Fruit fly (Drosophila melanogaster) whole organism, embryonic: ENCODE data around the gene Gyf.

ENCODE experiments used
- Asciz ChIP-seq: fragments of 200-800 bp; sonication (Bioruptor generic); optimal IDR thresholded peaks from 2 replicates; lab custom pipeline; 2017; ENCODE audit warnings: missing biosample characterization, mild to moderate bottlenecking, missing genetic modification characterization, missing genetic modification reagents
- Atf6 ChIP-seq: fragments of 200-800 bp; sonication (Bioruptor generic); IDR thresholded peaks from 2 replicates; pipeline ENCODE4 v1.3.6; 2022; ENCODE audit warnings: missing biosample characterization, missing genetic modification characterization
- Blimp-1 ChIP-seq: fragments of 200-800 bp; sonication (Bioruptor generic); optimal IDR thresholded peaks from 3 replicates; lab custom pipeline; 2018; ENCODE audit warnings: missing biosample characterization, missing genetic modification characterization, mild to moderate bottlenecking, moderate library complexity, missing genetic modification reagents
- CG10543 ChIP-seq: fragments of 200-800 bp; sonication (Bioruptor generic); optimal IDR thresholded peaks from 3 replicates; lab custom pipeline; 2017; ENCODE audit warnings: missing biosample characterization, mild to moderate bottlenecking, missing genetic modification characterization, moderate library complexity
- CG11247 ChIP-seq: fragments of 200-800 bp; sonication (Bioruptor generic); IDR thresholded peaks from 2 replicates; pipeline ENCODE4 v1.3.6; 2022; ENCODE audit warnings: missing biosample characterization, missing genetic modification characterization
- CG11560 ChIP-seq: fragments of 200-800 bp; sonication (Bioruptor generic); IDR thresholded peaks from 3 replicates; pipeline ENCODE4 v1.3.6; 2022; ENCODE audit warnings: missing biosample characterization, missing genetic modification characterization
- CG12155 ChIP-seq: fragments of 200-800 bp; sonication (Bioruptor generic); optimal IDR thresholded peaks from 3 replicates; lab custom pipeline; 2016; ENCODE audit warnings: missing biosample characterization, missing genetic modification characterization
- CG13894 ChIP-seq: fragments of 200-800 bp; sonication (Bioruptor generic); optimal IDR thresholded peaks from 3 replicates; lab custom pipeline; 2018; ENCODE audit warnings: missing biosample characterization, mild to moderate bottlenecking, missing genetic modification characterization, moderate library complexity
- CG18262 ChIP-seq: fragments of 200-800 bp; optimal IDR thresholded peaks from 3 replicates; lab custom pipeline; 2019; ENCODE audit warnings: missing biosample characterization, mild to moderate bottlenecking, missing genetic modification characterization, moderate library complexity
- CG31441 ChIP-seq: fragments of 200-800 bp; sonication (Bioruptor generic); IDR thresholded peaks from 2 replicates; pipeline ENCODE4 v1.3.6; 2022; ENCODE audit warnings: missing biosample characterization, missing genetic modification characterization
- CG42726 ChIP-seq: fragments of 200-800 bp; sonication (Bioruptor generic); IDR thresholded peaks from 2 replicates; pipeline ENCODE4 v1.3.6; 2022; ENCODE audit warnings: missing biosample characterization, missing genetic modification characterization; ENCODE audit not compliant: partially characterized antibody
- CG5245 ChIP-seq: fragments of 200-800 bp; sonication (Bioruptor generic); optimal IDR thresholded peaks from 3 replicates; lab custom pipeline; 2016; ENCODE audit warnings: missing biosample characterization, missing genetic modification characterization
- CG6654 ChIP-seq: fragments of 200-800 bp; sonication (Bioruptor generic); optimal IDR thresholded peaks from 2 replicates; lab custom pipeline; 2017; ENCODE audit warnings: missing biosample characterization, mild to moderate bottlenecking, missing genetic modification characterization
- CG6689 ChIP-seq: fragments of 200-800 bp; sonication (Bioruptor generic); IDR thresholded peaks from 2 replicates; pipeline ENCODE4 v1.3.6; 2022; ENCODE audit warnings: missing biosample characterization, missing genetic modification characterization
- CG6813 ChIP-seq: fragments of 200-800 bp; sonication (Bioruptor generic); optimal IDR thresholded peaks from 2 replicates; lab custom pipeline; 2017; ENCODE audit warnings: missing biosample characterization, missing genetic modification characterization, mild to moderate bottlenecking, moderate library complexity, missing genetic modification reagents
- CG7839 ChIP-seq: fragments of 200-800 bp; sonication (Bioruptor generic); optimal IDR thresholded peaks from 3 replicates; lab custom pipeline; 2018; ENCODE audit warnings: missing biosample characterization, mild to moderate bottlenecking, missing genetic modification characterization, moderate library complexity
- CG8944 ChIP-seq: fragments of 200-800 bp; sonication (Bioruptor generic); optimal IDR thresholded peaks from 3 replicates; lab custom pipeline; 2016; ENCODE audit warnings: missing biosample characterization, missing genetic modification characterization
- CG9876 ChIP-seq: fragments of 200-800 bp; sonication (Bioruptor generic); optimal IDR thresholded peaks from 2 replicates; lab custom pipeline; 2016; ENCODE audit warnings: missing biosample characterization, missing genetic modification characterization
- CTCF ChIP-seq: fragments of 200-800 bp; sonication (Bioruptor generic); optimal IDR thresholded peaks from 2 replicates; lab custom pipeline; 2017; ENCODE audit warnings: missing biosample characterization, mild to moderate bottlenecking, missing genetic modification characterization, moderate library complexity
- D19A ChIP-seq: fragments of 200-800 bp; optimal IDR thresholded peaks from 3 replicates; lab custom pipeline; 2019; ENCODE audit warnings: missing biosample characterization, mild to moderate bottlenecking, missing genetic modification characterization, moderate library complexity
- Doc2 ChIP-seq: fragments of 200-800 bp; sonication (Bioruptor generic); IDR thresholded peaks from 2 replicates; pipeline ENCODE4 v1.3.6; 2022; ENCODE audit warnings: missing biosample characterization, missing genetic modification characterization
- Doc3 ChIP-seq: fragments of 200-800 bp; sonication (Bioruptor generic); IDR thresholded peaks from 3 replicates; pipeline ENCODE4 v1.3.6; 2022; ENCODE audit warnings: missing biosample characterization, missing genetic modification characterization; ENCODE audit not compliant: partially characterized antibody
- Hr51 ChIP-seq, 2 experiments: fragments of 200-800 bp; sonication (Bioruptor generic); optimal IDR thresholded peaks; 2 replicates in 1 of 2; 3 replicates in 1 of 2; lab custom pipeline; 2016 to 2018; ENCODE audit warnings: missing biosample characterization in 2 of 2, missing genetic modification characterization in 2 of 2, mild to moderate bottlenecking in 1 of 2, moderate library complexity in 1 of 2
- Lpt ChIP-seq: fragments of >200 bp; optimal IDR thresholded peaks from 2 replicates; lab custom pipeline; 2018; ENCODE audit warnings: missing biosample characterization, missing genetic modification characterization
- MESR4 ChIP-seq: fragments of 200-800 bp; sonication (Bioruptor generic); optimal IDR thresholded peaks from 2 replicates; lab custom pipeline; 2018; ENCODE audit warnings: missing biosample characterization, mild to moderate bottlenecking, missing genetic modification characterization, moderate library complexity
- NC2α ChIP-seq: fragments of 200-800 bp; sonication (Bioruptor generic); optimal IDR thresholded peaks from 2 replicates; lab custom pipeline; 2016; ENCODE audit warnings: missing biosample characterization, missing genetic modification characterization
- Pdp1 ChIP-seq, 2 experiments: fragments of 200-800 bp; sonication (Bioruptor generic); optimal IDR thresholded peaks; 3 replicates each; lab custom pipeline; 2016; ENCODE audit warnings: missing biosample characterization in 2 of 2, missing genetic modification characterization in 2 of 2, mild to moderate bottlenecking in 1 of 2, moderate library complexity in 1 of 2
- Rfx ChIP-seq: fragments of 200-800 bp; sonication (Bioruptor generic); IDR thresholded peaks from 2 replicates; pipeline ENCODE4 v1.3.6; 2022; ENCODE audit warnings: missing biosample characterization, missing genetic modification characterization
- ase ChIP-seq: fragments of 200-800 bp; sonication (Bioruptor generic); IDR thresholded peaks from 3 replicates; pipeline ENCODE4 v1.3.6; 2022; ENCODE audit warnings: missing biosample characterization, missing genetic modification characterization
- bbx ChIP-seq: fragments of 200-800 bp; sonication (Bioruptor generic); IDR thresholded peaks from 2 replicates; pipeline ENCODE4 v1.3.6; 2022; ENCODE audit warnings: missing biosample characterization, missing genetic modification characterization; ENCODE audit not compliant: partially characterized antibody
- cg ChIP-seq: fragments of 200-800 bp; sonication (Bioruptor generic); optimal IDR thresholded peaks from 3 replicates; lab custom pipeline; 2019; ENCODE audit warnings: missing biosample characterization, mild to moderate bottlenecking, missing genetic modification characterization, moderate library complexity
- chm ChIP-seq: fragments of 200-800 bp; sonication (Bioruptor generic); IDR thresholded peaks from 2 replicates; pipeline ENCODE4 v1.3.6; 2022; ENCODE audit warnings: missing biosample characterization, missing genetic modification characterization
- dan ChIP-seq: fragments of 200-800 bp; sonication (Bioruptor generic); IDR thresholded peaks from 2 replicates; pipeline ENCODE4 v1.3.6; 2022; ENCODE audit warnings: missing biosample characterization, missing genetic modification characterization
- disco-r ChIP-seq: fragments of 200-800 bp; sonication (Bioruptor generic); optimal IDR thresholded peaks from 2 replicates; lab custom pipeline; 2016; ENCODE audit warnings: missing biosample characterization, missing genetic modification characterization
- dm ChIP-seq: fragments of 200-800 bp; sonication (Bioruptor generic); optimal IDR thresholded peaks from 3 replicates; lab custom pipeline; 2016; ENCODE audit warnings: missing biosample characterization, missing genetic modification characterization
- grau ChIP-seq: fragments of 200-800 bp; optimal IDR thresholded peaks from 3 replicates; lab custom pipeline; 2019; ENCODE audit warnings: missing biosample characterization, mild to moderate bottlenecking, missing genetic modification characterization, moderate library complexity
- gro ChIP-seq: fragments of 200-800 bp; sonication (Bioruptor generic); optimal IDR thresholded peaks from 2 replicates; lab custom pipeline; 2016; ENCODE audit warnings: missing biosample characterization, missing genetic modification characterization
- ham ChIP-seq: fragments of 200-800 bp; sonication (Bioruptor generic); IDR thresholded peaks from 2 replicates; pipeline ENCODE4 v1.3.6; 2022; ENCODE audit warnings: missing biosample characterization, missing genetic modification characterization
- jigr1 ChIP-seq: fragments of 200-800 bp; sonication (Bioruptor generic); IDR thresholded peaks from 3 replicates; pipeline ENCODE4 v1.3.6; 2022; ENCODE audit warnings: missing biosample characterization, missing genetic modification characterization
- lmd ChIP-seq: fragments of 200-800 bp; sonication (Bioruptor generic); IDR thresholded peaks from 2 replicates; pipeline ENCODE4 v1.3.6; 2022; ENCODE audit warnings: missing biosample characterization, missing genetic modification characterization
- pros ChIP-seq: fragments of 200-800 bp; sonication (Bioruptor generic); optimal IDR thresholded peaks from 3 replicates; lab custom pipeline; 2019; ENCODE audit warnings: missing biosample characterization, mild to moderate bottlenecking, missing genetic modification characterization, moderate library complexity
- ranshi ChIP-seq: fragments of 200-800 bp; sonication (Bioruptor generic); IDR thresholded peaks from 2 replicates; pipeline ENCODE4 v1.3.6; 2022; ENCODE audit warnings: missing biosample characterization, missing genetic modification characterization
- sens-2 ChIP-seq: fragments of 200-800 bp; sonication (Bioruptor generic); IDR thresholded peaks from 2 replicates; pipeline ENCODE4 v1.3.6; 2022; ENCODE audit warnings: missing biosample characterization, missing genetic modification characterization
- trem ChIP-seq: fragments of 200-800 bp; optimal IDR thresholded peaks from 3 replicates; lab custom pipeline; 2019; ENCODE audit warnings: missing biosample characterization, mild to moderate bottlenecking, missing genetic modification characterization, moderate library complexity
- twi ChIP-seq: fragments of 200-800 bp; optimal IDR thresholded peaks from 2 replicates; lab custom pipeline; 2019; ENCODE audit warnings: missing biosample characterization, mild to moderate bottlenecking, missing genetic modification characterization, moderate library complexity
- yki ChIP-seq: fragments of >200 bp; optimal IDR thresholded peaks from 3 replicates; lab custom pipeline; 2018
- z ChIP-seq: fragments of 200-800 bp; sonication (Bioruptor generic); IDR thresholded peaks from 3 replicates; pipeline ENCODE4 v1.3.6; 2022; ENCODE audit warnings: missing biosample characterization, missing genetic modification characterization
- zen ChIP-seq: fragments of 200-800 bp; sonication (Bioruptor generic); optimal IDR thresholded peaks from 3 replicates; lab custom pipeline; 2018; ENCODE audit warnings: missing biosample characterization, mild to moderate bottlenecking, missing genetic modification characterization, moderate library complexity
- zfh2 ChIP-seq: fragments of 200-800 bp; sonication (Bioruptor generic); optimal IDR thresholded peaks from 2 replicates; lab custom pipeline; 2016; ENCODE audit warnings: missing biosample characterization, missing genetic modification characterization

Gene Gyf

DNA sequence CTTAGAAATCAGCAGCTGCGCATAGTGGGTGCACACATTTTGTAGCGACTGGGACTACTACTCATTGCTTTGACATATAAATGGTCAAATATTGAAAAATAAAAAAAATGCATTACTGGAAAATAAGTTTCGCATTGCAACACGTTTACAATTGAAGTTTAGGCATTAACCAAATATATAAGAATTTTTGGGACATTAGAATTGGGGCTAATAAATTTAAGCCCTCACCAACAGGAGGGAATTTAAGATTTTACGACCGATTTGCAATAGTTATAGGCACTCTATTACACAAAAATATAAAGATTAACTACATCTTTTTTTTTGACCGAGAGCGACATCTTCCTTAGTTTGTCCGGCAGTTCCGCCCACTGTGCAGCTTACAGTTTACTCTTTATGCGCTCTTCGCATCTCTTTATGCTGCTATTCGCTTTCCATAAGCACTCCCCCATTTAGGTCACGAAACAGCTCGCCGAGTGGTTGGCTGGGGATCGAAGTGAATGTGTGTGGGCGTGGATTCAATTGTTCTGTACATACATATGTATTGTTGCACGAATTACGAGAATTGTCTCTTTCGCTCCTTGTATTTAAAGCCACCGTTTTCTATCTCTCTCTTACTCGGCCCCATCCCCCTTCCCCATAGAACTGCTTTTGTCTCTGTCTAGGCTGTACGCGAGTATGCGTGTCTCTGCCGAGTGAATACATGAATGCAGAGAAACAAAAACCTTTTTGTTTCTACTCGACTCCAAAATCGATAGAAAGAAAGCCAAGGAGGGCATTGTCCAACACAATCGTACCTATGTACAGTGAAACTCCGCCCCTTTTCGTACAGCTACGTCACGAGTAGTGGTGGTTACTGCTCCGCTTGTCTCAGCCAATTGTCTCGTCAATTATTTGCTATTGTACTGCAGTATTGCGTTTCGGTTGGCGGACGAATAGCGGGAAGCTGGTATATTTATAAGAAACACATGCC, 59.1 kb downstream of the Gyf start (continued):
- TF ChIP-seq zen (peak; percentile 62), Hr51 (GFP tag; optimal IDR thresholded peaks at IDR 0.05; lab: Kevin White, UChicago) (peak in 1 of 2 experiments; percentile 74), Doc3 (0 out of 3 replicates have a peak, but pooled peaks have one; percentile 3), CG42726 (no peak), CG11560 (tag; lab: Robert Waterston, UW) (no peak), CG18262 (tag; lab: Kevin White, UChicago) (peak; percentile 88), dm (GFP tag; lab: Kevin White, UChicago) (peak; percentile 51), Asciz (GFP tag; lab: Kevin White, UChicago) (peak; percentile 80), CG10543 (GFP tag; lab: Kevin White, UChicago) (peak; percentile 83), Lpt (no peak), Blimp-1 (GFP tag; lab: Kevin White, UChicago) (no peak), zfh2 (peak; percentile 35), chm (GFP tag; lab: Robert Waterston, UW) (no peak), CG31441 (GFP tag; lab: Robert Waterston, UW) (peak; percentile 91), CG6813 (GFP tag; lab: Kevin White, UChicago) (peak; percentile 70), CG11247 (GFP tag; lab: Robert Waterston, UW) (no peak), dan (GFP tag; lab: Robert Waterston, UW) (no peak), Pdp1 (GFP tag; optimal IDR thresholded peaks at IDR 0.05; lab: Kevin White, UChicago) (peak; percentile 75 to 86), sens-2 (GFP tag; lab: Robert Waterston, UW) (no peak), jigr1 (GFP tag; lab: Robert Waterston, UW) (no peak), yki (lab: Kevin White, UChicago) (peak; percentile 28), trem (peak; percentile 40), D19A (peak; percentile 53), ase (GFP tag; lab: Robert Waterston, UW) (peak; percentile 33; the same call in 1 of the 3 replicates), pros (GFP tag; lab: Kevin White, UChicago) (no peak), CG12155 (GFP tag; lab: Kevin White, UChicago) (peak; percentile 62), MESR4 (no peak), Doc2 (GFP tag; lab: Robert Waterston, UW) (no peak), Rfx (no peak), z (0 out of 3 replicates have a peak, but pooled peaks have one; percentile 47), ham (no peak), twi (tag; lab: Kevin White, UChicago) (no peak), cg (GFP tag; lab: Kevin White, UChicago) (peak; percentile 90), grau (tag; lab: Kevin White, UChicago) (peak; percentile 72), disco-r (GFP tag; lab: Kevin White, UChicago) (peak; percentile 70), NC2α (peak; percentile 67), gro (GFP tag; lab: Kevin White, UChicago) (peak; percentile 36), CTCF (GFP tag; lab: Kevin White, UChicago) (peak; percentile 3), CG6654 (GFP tag; lab: Kevin White, UChicago) (peak; percentile 57), CG13894 (no peak), ranshi (GFP tag; lab: Robert Waterston, UW) (no peak), CG7839 (tag; lab: Kevin White, UChicago) (peak; percentile 88), CG5245 (GFP tag; lab: Kevin White, UChicago) (peak; percentile 83), CG6689 (no peak; the same call in 1 of the 2 replicates), Atf6 (0 out of 2 replicates have a peak, but pooled peaks have one; percentile 52), CG9876 (GFP tag; lab: Kevin White, UChicago) (no peak), CG8944 (GFP tag; lab: Kevin White, UChicago) (peak; percentile 73), bbx (GFP tag; lab: Robert Waterston, UW) (peak; percentile 45; the same call in 1 of the 2 replicates), lmd (peak; percentile 79)
